Worm (Caenorhabditis elegans) whole organism, mixed stage, embryonic: ENCODE data around the gene nhr-211.

Experiments used
- M03D4.4 ChIP-seq: sonication (generic microtip); optimal IDR thresholded peaks from 2 replicates; lab custom pipeline; 2017; ENCODE audit warnings: mild to moderate bottlenecking, missing genetic modification characterization, missing compliant biosample characterization
- bed-3 ChIP-seq: fragments of 200-800 bp; sonication (Bioruptor generic); optimal IDR thresholded peaks from 3 replicates; lab custom pipeline; 2018; ENCODE audit warnings: mild to moderate bottlenecking, missing genetic modification characterization, moderate library complexity, missing compliant biosample characterization
- blmp-1 ChIP-seq: fragments of 150-350 bp; optimal IDR thresholded peaks from 2 replicates; lab custom pipeline; 2014; ENCODE audit warnings: missing biosample characterization, missing genetic modification characterization
- ceh-39 ChIP-seq: fragments of 150-350 bp; optimal IDR thresholded peaks from 2 replicates; lab custom pipeline; 2014; ENCODE audit warnings: missing biosample characterization, missing genetic modification characterization
- ceh-43 ChIP-seq: fragments of 200-800 bp; sonication (Bioruptor generic); optimal IDR thresholded peaks from 2 replicates; lab custom pipeline; 2018; ENCODE audit warnings: mild to moderate bottlenecking, missing genetic modification characterization, moderate library complexity, missing compliant biosample characterization
- drap-1 ChIP-seq: fragments of 200-800 bp; sonication (Bioruptor generic); optimal IDR thresholded peaks from 3 replicates; lab custom pipeline; 2018; ENCODE audit warnings: mild to moderate bottlenecking, missing genetic modification characterization, missing compliant biosample characterization
- flh-1 ChIP-seq: fragments of 200-800 bp; sonication (Bioruptor generic); optimal IDR thresholded peaks from 2 replicates; lab custom pipeline; 2018; ENCODE audit warnings: mild to moderate bottlenecking, missing genetic modification characterization, moderate library complexity, missing compliant biosample characterization
- ham-2 ChIP-seq: fragments of 200-800 bp; sonication (Bioruptor generic); optimal IDR thresholded peaks from 2 replicates; lab custom pipeline; 2018; ENCODE audit warnings: mild to moderate bottlenecking, missing genetic modification characterization, missing compliant biosample characterization
- hlh-1 ChIP-seq: fragments of 150-350 bp; optimal IDR thresholded peaks from 2 replicates; lab custom pipeline; 2014; ENCODE audit warnings: missing biosample characterization, missing genetic modification reagents, missing genetic modification characterization
- lin-13 ChIP-seq: fragments of 150-350 bp; optimal IDR thresholded peaks from 2 replicates; lab custom pipeline; 2014; ENCODE audit warnings: missing biosample characterization, missing genetic modification characterization
- lin-32 ChIP-seq: fragments of 200-800 bp; sonication (Bioruptor generic); optimal IDR thresholded peaks from 2 replicates; lab custom pipeline; 2018; ENCODE audit warnings: mild to moderate bottlenecking, missing genetic modification characterization, missing compliant biosample characterization
- lsy-2 ChIP-seq: fragments of 150-350 bp; optimal IDR thresholded peaks from 2 replicates; lab custom pipeline; 2014; ENCODE audit warnings: missing biosample characterization, missing genetic modification characterization
- mep-1 ChIP-seq: fragments of 150-350 bp; optimal IDR thresholded peaks from 2 replicates; lab custom pipeline; 2017; ENCODE audit warnings: missing biosample characterization, missing genetic modification reagents, missing genetic modification characterization, inconsistent platforms
- mls-2 ChIP-seq: sonication (generic microtip); optimal IDR thresholded peaks from 2 replicates; lab custom pipeline; 2016; ENCODE audit warnings: mild to moderate bottlenecking, missing genetic modification characterization, moderate library complexity, missing compliant biosample characterization
- nhr-12 ChIP-seq: fragments of 150-350 bp; optimal IDR thresholded peaks from 2 replicates; lab custom pipeline; 2014; ENCODE audit warnings: missing biosample characterization, missing genetic modification characterization
- nhr-2 ChIP-seq: fragments of 150-350 bp; optimal IDR thresholded peaks from 2 replicates; lab custom pipeline; 2014; ENCODE audit warnings: missing biosample characterization, missing genetic modification characterization
- nhr-28 ChIP-seq: fragments of 150-350 bp; optimal IDR thresholded peaks from 2 replicates; lab custom pipeline; 2014; ENCODE audit warnings: missing biosample characterization, missing genetic modification characterization
- nhr-76 ChIP-seq: sonication (generic microtip); optimal IDR thresholded peaks from 2 replicates; lab custom pipeline; 2017; ENCODE audit warnings: missing biosample characterization, missing genetic modification characterization
- pha-4 ChIP-seq: fragments of 150-350 bp; optimal IDR thresholded peaks from 2 replicates; lab custom pipeline; 2018; ENCODE audit warnings: missing biosample characterization, missing genetic modification reagents, missing genetic modification characterization
- sem-2 ChIP-seq: fragments of 200-800 bp; sonication (Bioruptor generic); optimal IDR thresholded peaks from 2 replicates; lab custom pipeline; 2018; ENCODE audit warnings: mild to moderate bottlenecking, missing genetic modification characterization, missing compliant biosample characterization
- snpc-4 ChIP-seq: fragments of 150-350 bp; optimal IDR thresholded peaks from 2 replicates; lab custom pipeline; 2014; ENCODE audit warnings: missing biosample characterization, missing genetic modification characterization
- sptf-1 ChIP-seq: sonication (generic microtip); optimal IDR thresholded peaks from 2 replicates; lab custom pipeline; 2017; ENCODE audit warnings: mild to moderate bottlenecking, missing genetic modification characterization, moderate library complexity, missing compliant biosample characterization
- tbx-8 ChIP-seq: fragments of 200-800 bp; sonication (Bioruptor generic); optimal IDR thresholded peaks from 2 replicates; lab custom pipeline; 2018; ENCODE audit warnings: mild to moderate bottlenecking, missing genetic modification characterization, moderate library complexity, missing compliant biosample characterization
- unc-120 ChIP-seq: sonication (generic microtip); optimal IDR thresholded peaks from 2 replicates; lab custom pipeline; 2017; ENCODE audit warnings: missing genetic modification characterization, missing compliant biosample characterization; ENCODE audit not compliant: poor library complexity, severe bottlenecking
- unc-62 ChIP-seq: fragments of 150-350 bp; optimal IDR thresholded peaks from 2 replicates; lab custom pipeline; 2014; ENCODE audit warnings: missing biosample characterization, missing genetic modification reagents, missing genetic modification characterization
- ztf-11 ChIP-seq: fragments of 150-350 bp; optimal IDR thresholded peaks from 2 replicates; lab custom pipeline; 2014; ENCODE audit warnings: missing biosample characterization, missing genetic modification characterization

nhr-211 gene

DNA sequence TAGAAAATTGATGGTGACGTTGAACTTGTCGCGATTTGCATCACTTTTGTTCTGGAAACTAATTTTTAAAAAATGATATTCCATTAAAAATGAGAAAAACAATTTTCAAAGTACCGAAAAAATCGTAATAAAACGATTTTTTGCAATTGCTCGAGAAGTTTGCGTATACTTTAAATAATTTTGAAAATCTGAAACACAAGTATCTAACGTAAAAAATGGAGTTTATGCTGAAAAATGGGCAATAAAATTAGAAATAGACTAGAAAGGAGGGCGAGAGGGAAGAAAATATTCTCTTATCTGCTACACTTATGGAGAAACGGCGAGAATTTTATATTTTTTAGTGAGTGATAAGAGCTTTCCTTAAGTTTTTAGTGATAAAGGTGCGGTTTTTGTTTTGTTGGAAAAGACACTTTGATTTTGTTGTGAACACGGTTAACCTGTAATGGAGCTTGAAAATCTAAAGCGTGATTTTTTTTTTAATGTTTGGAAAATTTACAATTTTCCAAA, 3.4 kb upstream of the nhr-211 start, which contains the start of gene nhr-130:
Gene nhr-130, minus strand, starts transcription at position 51 of the 507 bp plus-strand sequence.
- TF ChIP-seq flh-1 (GFP tag; lab: Kevin White, UChicago) (no peak), M03D4.4 (tag; lab: Kevin White, UChicago) (no peak), bed-3 (GFP tag; lab: Kevin White, UChicago) (no peak), unc-62 (GFP tag; lab: Kevin White, UChicago) (no peak), tbx-8 (no peak), nhr-28 (no peak), nhr-12 (tag; lab: Kevin White, UChicago) (no peak), lin-32 (GFP tag; lab: Kevin White, UChicago) (no peak), hlh-1 (no peak), pha-4 (tag; lab: Kevin White, UChicago) (no peak)

DNA sequence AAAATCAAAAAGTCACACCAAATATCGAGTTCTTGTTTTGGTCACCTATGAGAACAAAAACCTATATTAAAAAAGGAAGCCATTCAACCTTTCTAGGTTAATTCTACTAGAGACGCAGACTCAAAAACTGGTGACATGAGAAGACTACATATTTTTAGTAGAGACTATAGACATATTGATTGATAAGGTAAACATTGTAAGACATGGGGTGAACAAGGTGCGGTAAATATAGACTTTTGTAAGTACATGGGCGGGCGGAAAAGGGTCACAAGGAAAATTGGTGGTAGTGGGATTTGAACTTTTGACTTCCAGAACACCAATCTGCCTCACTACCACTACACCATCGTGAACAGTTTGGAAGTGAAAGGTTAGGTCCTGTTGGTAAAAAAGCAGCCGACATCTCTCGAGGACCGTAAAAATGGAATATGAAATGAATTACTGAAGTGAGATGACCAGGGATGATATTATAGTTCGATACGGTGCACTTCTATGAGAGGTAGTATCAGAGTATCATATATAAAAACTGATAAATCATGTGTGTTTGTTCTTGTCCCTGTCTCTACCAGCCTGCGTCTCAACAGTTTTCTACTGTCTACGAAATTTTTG, 2.4 kb upstream of the nhr-211 start, which contains the start of gene nhr-212:
Gene nhr-212, plus strand, starts transcription at position 573 of the 606 bp plus-strand sequence.
- TF ChIP-seq pha-4 (tag; lab: Kevin White, UChicago) (peak; percentile 6), unc-120 (tag; lab: Kevin White, UChicago) (no peak)

DNA sequence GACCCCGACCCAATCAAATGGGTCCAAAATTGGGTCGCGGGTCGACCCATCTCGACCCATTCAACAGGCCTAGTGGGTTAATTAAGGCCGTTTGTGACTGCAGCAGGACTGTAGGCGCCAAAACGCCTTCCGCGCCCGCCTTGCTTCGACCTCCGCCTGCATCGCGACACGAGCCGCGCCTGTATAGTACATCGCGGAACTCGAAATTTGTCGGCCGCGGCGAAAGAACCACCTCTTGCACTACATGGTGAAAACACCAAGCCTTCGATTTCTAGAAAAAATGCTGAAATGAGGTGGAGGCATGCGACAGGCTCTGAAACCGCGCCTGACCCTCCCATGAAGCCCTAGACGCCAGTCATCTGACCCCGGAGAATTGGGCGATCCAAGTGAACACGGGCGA, 1.2 kb downstream of the nhr-211 start:
- TF ChIP-seq sem-2, result no peak

DNA sequence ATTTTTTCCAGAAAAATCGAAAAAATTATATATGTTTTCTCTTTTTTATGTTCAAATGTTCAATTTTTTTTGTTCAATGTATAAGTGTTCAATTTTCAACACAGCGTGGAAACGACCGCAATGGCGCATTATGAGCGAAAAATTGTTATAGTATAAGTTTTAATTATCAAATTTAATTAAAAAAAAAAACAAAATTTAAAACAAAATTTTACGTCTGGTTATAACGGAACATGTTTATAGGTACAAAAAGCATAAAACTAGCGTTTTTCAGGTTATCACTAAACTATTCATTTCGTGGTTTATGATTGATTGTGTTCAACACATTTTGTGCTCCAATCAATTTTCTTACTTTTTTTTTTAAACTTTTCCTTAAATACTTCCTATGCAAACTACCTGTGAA, 2.5 kb downstream of the nhr-211 start, which contains the start of gene nhr-106:
Gene nhr-106, plus strand, starts transcription at position 301 of the 400 bp plus-strand sequence.
- TF ChIP-seq drap-1 (GFP tag; lab: Kevin White, UChicago) (no peak), nhr-76 (tag; lab: Kevin White, UChicago) (no peak), M03D4.4 (tag; lab: Kevin White, UChicago) (no peak), ceh-43 (GFP tag; lab: Kevin White, UChicago) (no peak), sptf-1 (no peak), lin-32 (GFP tag; lab: Kevin White, UChicago) (no peak), snpc-4 (tag; lab: Kevin White, UChicago) (no peak), lsy-2 (tag; lab: Kevin White, UChicago) (no peak), hlh-1 (no peak), lin-13 (tag; lab: Kevin White, UChicago) (no peak), mep-1 (tag; lab: Kevin White, UChicago) (no peak), ham-2 (GFP tag; lab: Kevin White, UChicago) (no peak)

DNA sequence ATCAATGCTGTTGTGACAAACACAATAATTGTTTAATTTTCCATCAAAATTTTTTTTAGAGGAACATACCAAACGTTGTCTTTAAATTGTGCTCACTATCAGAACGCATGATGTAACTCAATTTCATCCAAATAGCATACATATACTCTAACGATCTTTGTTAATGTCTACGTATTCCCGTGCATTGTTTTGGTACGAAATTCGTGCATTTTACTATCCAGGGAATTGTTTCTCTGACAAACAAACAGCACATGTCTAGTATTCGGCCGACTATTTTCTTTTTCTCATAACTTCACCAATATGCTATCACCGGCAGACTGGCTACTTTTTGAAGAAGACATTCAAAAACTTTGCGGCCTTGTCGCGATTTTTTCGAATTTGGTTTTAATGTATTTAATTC, 4.6 kb downstream of the nhr-211 start, which contains the start of gene str-196:
Gene str-196, plus strand, starts transcription at position 301 of the 400 bp plus-strand sequence.
- no peak for TF ChIP-seq ceh-43 (GFP tag; lab: Kevin White, UChicago)
- no peak for TF ChIP-seq mls-2 (tag; lab: Kevin White, UChicago)
- no peak for TF ChIP-seq lsy-2 (tag; lab: Kevin White, UChicago)
- TF ChIP-seq nhr-76 (tag; lab: Kevin White, UChicago), result no peak
- no peak for TF ChIP-seq lin-13 (tag; lab: Kevin White, UChicago)
- no peak for TF ChIP-seq ham-2 (GFP tag; lab: Kevin White, UChicago)
- TF ChIP-seq nhr-2 (tag; lab: Kevin White, UChicago), result no peak
- no peak for TF ChIP-seq M03D4.4 (tag; lab: Kevin White, UChicago)
- no peak for TF ChIP-seq nhr-28
- no peak for TF ChIP-seq drap-1 (GFP tag; lab: Kevin White, UChicago)
- TF ChIP-seq blmp-1 (tag; lab: Kevin White, UChicago), result no peak
- TF ChIP-seq pha-4 (tag; lab: Kevin White, UChicago), result no peak

DNA sequence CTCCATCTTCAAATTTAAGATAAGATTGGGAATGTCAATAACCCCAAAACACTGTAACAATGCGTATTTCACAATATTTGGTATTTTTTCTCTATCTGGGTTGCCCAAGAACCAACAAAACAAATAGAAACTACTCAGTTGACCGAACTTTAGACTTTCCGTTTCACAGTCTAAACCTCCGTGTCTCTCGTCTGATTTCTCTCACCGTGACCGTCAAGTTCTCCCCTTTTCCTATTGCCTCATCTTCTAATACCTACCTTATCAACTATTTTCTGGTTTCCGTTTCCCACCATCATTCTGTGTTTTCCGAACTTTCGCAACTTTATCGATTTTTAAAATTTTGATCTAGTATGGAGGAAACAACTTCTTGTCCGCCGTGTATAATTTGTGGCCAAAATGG, 7.5 kb downstream of the nhr-211 start, which contains the start of gene nhr-131:
Gene nhr-131, plus strand, starts transcription at position 87 of the 400 bp plus-strand sequence.
- TF ChIP-seq ceh-39 (no peak), lin-32 (GFP tag; lab: Kevin White, UChicago) (no peak), ztf-11 (no peak), nhr-12 (tag; lab: Kevin White, UChicago) (no peak), drap-1 (GFP tag; lab: Kevin White, UChicago) (no peak), lin-13 (tag; lab: Kevin White, UChicago) (no peak), snpc-4 (tag; lab: Kevin White, UChicago) (no peak), hlh-1 (no peak), M03D4.4 (tag; lab: Kevin White, UChicago) (no peak), nhr-76 (tag; lab: Kevin White, UChicago) (no peak), tbx-8 (no peak)
